Worm (Caenorhabditis elegans): ENCODE data around the gene mel-32.

- TF ChIP-seq dpl-1 (GFP tag; optimal IDR thresholded peaks at IDR 0.05) (no peak), ZK337.2 (GFP tag; IDR thresholded peaks at IDR 0.05) (no peak), lsy-2 (tag; optimal IDR thresholded peaks at IDR 0.05) (no peak), skn-1 (tag; optimal IDR thresholded peaks at IDR 0.05) (no peak), mdl-1 (tag; optimal IDR thresholded peaks at IDR 0.05) (no peak), unc-62 (GFP tag; optimal IDR thresholded peaks at IDR 0.05 in 1 of 2) (no peak), unc-62 (tag; optimal IDR thresholded peaks at IDR 0.05) (no peak), nhr-41 (GFP tag; IDR thresholded peaks at IDR 0.05) (no peak), nhr-76 (tag; optimal IDR thresholded peaks at IDR 0.05) (no peak), arid-1 (GFP tag; conservative IDR thresholded peaks at IDR 0.05) (no peak), lin-39 (tag; optimal IDR thresholded peaks at IDR 0.05) (no peak), lir-3 (tag; optimal IDR thresholded peaks at IDR 0.05) (no peak), duxl-1 (tag; optimal IDR thresholded peaks at IDR 0.05; ENCODE audit: poor library complexity) (no peak)
These were observed 12.0 kb downstream of the mel-32 start, which contains the start of gene popl-1 for ce11 chrIII:6430834-6431233.
